Worm (Caenorhabditis elegans) whole organism, late embryonic: ENCODE data around the gene Y39A1A.31.

Experiments
- ama-1 ChIP-seq: fragments of 150-350 bp; optimal IDR thresholded peaks from 2 replicates; lab custom pipeline; 2014
- ceh-30 ChIP-seq: fragments of 150-350 bp; optimal IDR thresholded peaks from 2 replicates; lab custom pipeline; 2014; ENCODE audit warnings: missing biosample characterization, missing genetic modification characterization
- ceh-6 ChIP-seq: fragments of 200-800 bp; sonication (Bioruptor generic); optimal IDR thresholded peaks from 2 replicates; lab custom pipeline; 2018; ENCODE audit warnings: mild to moderate bottlenecking, missing genetic modification characterization, missing compliant biosample characterization
- lim-6 ChIP-seq: sonication (generic microtip); optimal IDR thresholded peaks from 2 replicates; lab custom pipeline; 2016; ENCODE audit warnings: missing genetic modification characterization, missing compliant biosample characterization
- pat-9 ChIP-seq: fragments of 200-800 bp; sonication (Bioruptor generic); optimal IDR thresholded peaks from 2 replicates; lab custom pipeline; 2018; ENCODE audit warnings: mild to moderate bottlenecking, missing genetic modification characterization, moderate library complexity, missing compliant biosample characterization
- pha-4 ChIP-seq: fragments of 150-350 bp; optimal IDR thresholded peaks from 2 replicates; lab custom pipeline; 2018; ENCODE audit warnings: missing biosample characterization, missing genetic modification reagents, missing genetic modification characterization
- pros-1 ChIP-seq: fragments of 150-350 bp; optimal IDR thresholded peaks from 2 replicates; lab custom pipeline; 2014; ENCODE audit warnings: missing biosample characterization, missing genetic modification reagents, missing genetic modification characterization

DNA sequence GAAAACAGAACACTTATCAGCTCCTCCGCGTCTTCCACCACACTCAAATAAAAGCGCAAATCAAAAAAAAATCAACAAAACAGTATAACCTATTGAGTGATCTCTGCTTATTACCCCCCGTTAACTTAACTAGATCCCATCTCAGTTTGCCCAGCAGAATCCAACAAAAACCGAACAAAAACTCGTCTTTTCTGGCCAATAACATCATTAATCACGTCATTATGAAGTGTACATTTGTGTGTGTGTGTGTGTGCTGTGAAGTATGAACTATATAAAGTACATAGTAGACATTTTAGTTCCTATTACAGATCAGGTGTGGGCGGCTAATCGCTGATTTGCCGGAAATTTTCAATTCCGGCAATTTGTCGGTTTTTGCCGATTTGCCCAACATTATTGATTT, 29.1 kb upstream of the Y39A1A.31 start:
- TF ChIP-seq ama-1: no peak
- no peak for TF ChIP-seq ceh-6 (GFP tag; lab: Kevin White, UChicago)
- no peak for TF ChIP-seq lim-6
- TF ChIP-seq pat-9 (tag; lab: Kevin White, UChicago): no peak
- no peak for TF ChIP-seq pros-1 (tag; lab: Kevin White, UChicago)
- no peak for TF ChIP-seq pha-4
- no peak for TF ChIP-seq ceh-30 (tag; lab: Kevin White, UChicago)
